Fruit fly (Drosophila melanogaster) whole organism, embryonic: ENCODE results near the gene CG43339.

ENCODE experiments used
- Atf6 ChIP-seq: fragments of 200-800 bp; sonication (Bioruptor generic); IDR thresholded peaks from 2 replicates; pipeline ENCODE4 v1.3.6; 2022; ENCODE audit warnings: missing biosample characterization, missing genetic modification characterization
- B-H1 ChIP-seq: fragments of 200-800 bp; sonication (Bioruptor generic); IDR thresholded peaks from 3 replicates; pipeline ENCODE4 v1.3.6; 2022; ENCODE audit warnings: missing biosample characterization, missing genetic modification characterization
- CG1024 ChIP-seq: fragments of 200-800 bp; sonication (Bioruptor generic); IDR thresholded peaks from 2 replicates; pipeline ENCODE4 v1.3.6; 2022; ENCODE audit warnings: missing biosample characterization, missing genetic modification characterization
- CG10321 ChIP-seq: fragments of 200-800 bp; sonication (Bioruptor generic); IDR thresholded peaks from 2 replicates; pipeline ENCODE4 v1.3.6; 2022; ENCODE audit warnings: missing biosample characterization, missing genetic modification characterization
- CG11456 ChIP-seq: fragments of 200-800 bp; sonication (Bioruptor generic); IDR thresholded peaks from 3 replicates; pipeline ENCODE4 v1.3.6; 2022; ENCODE audit warnings: missing biosample characterization, missing genetic modification characterization
- CG11696 ChIP-seq: fragments of 200-800 bp; sonication (Bioruptor generic); IDR thresholded peaks from 2 replicates; pipeline ENCODE4 v1.3.6; 2022; ENCODE audit warnings: missing biosample characterization, missing genetic modification characterization
- CG12236 ChIP-seq: fragments of 200-800 bp; sonication (Bioruptor generic); optimal IDR thresholded peaks from 2 replicates; lab custom pipeline; 2016; ENCODE audit warnings: missing biosample characterization, missing genetic modification characterization
- CG12299 ChIP-seq: fragments of 200-800 bp; sonication (Bioruptor generic); optimal IDR thresholded peaks from 2 replicates; lab custom pipeline; 2018; ENCODE audit warnings: missing biosample characterization, mild to moderate bottlenecking, missing genetic modification characterization
- CG1602 ChIP-seq: fragments of 200-800 bp; sonication (Bioruptor generic); optimal IDR thresholded peaks from 3 replicates; lab custom pipeline; 2016; ENCODE audit warnings: missing biosample characterization, missing genetic modification characterization
- CG16815 ChIP-seq: fragments of 200-800 bp; sonication (Bioruptor generic); optimal IDR thresholded peaks from 3 replicates; lab custom pipeline; 2017; ENCODE audit warnings: missing biosample characterization, mild to moderate bottlenecking, missing genetic modification characterization
- CG17359 ChIP-seq: fragments of 200-800 bp; sonication (Bioruptor generic); optimal IDR thresholded peaks from 3 replicates; lab custom pipeline; 2018; ENCODE audit warnings: missing biosample characterization, mild to moderate bottlenecking, missing genetic modification characterization, moderate library complexity
- CG17568 ChIP-seq: fragments of 200-800 bp; sonication (Bioruptor generic); optimal IDR thresholded peaks from 2 replicates; lab custom pipeline; 2018; ENCODE audit warnings: missing biosample characterization, mild to moderate bottlenecking, missing genetic modification characterization, moderate library complexity
- CG1792 ChIP-seq: fragments of 200-800 bp; sonication (Bioruptor generic); optimal IDR thresholded peaks from 2 replicates; lab custom pipeline; 2016; ENCODE audit warnings: missing biosample characterization, missing genetic modification characterization
- CG18262 ChIP-seq: fragments of 200-800 bp; optimal IDR thresholded peaks from 3 replicates; lab custom pipeline; 2019; ENCODE audit warnings: missing biosample characterization, mild to moderate bottlenecking, missing genetic modification characterization, moderate library complexity
- CG3163 ChIP-seq: fragments of 200-800 bp; sonication (Bioruptor generic); optimal IDR thresholded peaks from 3 replicates; lab custom pipeline; 2016; ENCODE audit warnings: missing biosample characterization, missing genetic modification characterization
- CG33213 ChIP-seq: fragments of 200-800 bp; sonication (Bioruptor generic); optimal IDR thresholded peaks from 3 replicates; lab custom pipeline; 2016; ENCODE audit warnings: missing biosample characterization, missing genetic modification characterization
- CG3995 ChIP-seq: fragments of 200-800 bp; sonication (Bioruptor generic); optimal IDR thresholded peaks from 3 replicates; lab custom pipeline; 2016; ENCODE audit warnings: missing biosample characterization, missing genetic modification characterization
- CG4707 ChIP-seq: fragments of 200-800 bp; sonication (Bioruptor generic); optimal IDR thresholded peaks from 2 replicates; lab custom pipeline; 2018; ENCODE audit warnings: missing biosample characterization, mild to moderate bottlenecking, missing genetic modification characterization, moderate library complexity
- CG4730 ChIP-seq: fragments of 200-800 bp; sonication (Bioruptor generic); IDR thresholded peaks from 2 replicates; pipeline ENCODE4 v1.3.6; 2022; ENCODE audit warnings: missing biosample characterization, missing genetic modification characterization
- CG4820 ChIP-seq: fragments of 200-800 bp; sonication (Bioruptor generic); optimal IDR thresholded peaks from 3 replicates; lab custom pipeline; 2016; ENCODE audit warnings: missing biosample characterization, missing genetic modification characterization
- CG7556 ChIP-seq: fragments of 200-800 bp; sonication (Bioruptor generic); optimal IDR thresholded peaks from 2 replicates; lab custom pipeline; 2017; ENCODE audit warnings: missing biosample characterization, mild to moderate bottlenecking, missing genetic modification characterization
- CG7928 ChIP-seq: fragments of 200-800 bp; sonication (Bioruptor generic); optimal IDR thresholded peaks from 2 replicates; lab custom pipeline; 2017; ENCODE audit warnings: missing biosample characterization, mild to moderate bottlenecking, missing genetic modification characterization
- CG9215 ChIP-seq: fragments of 200-800 bp; sonication (Bioruptor generic); IDR thresholded peaks from 2 replicates; pipeline ENCODE4 v1.3.6; 2022; ENCODE audit warnings: missing biosample characterization, missing genetic modification characterization
- CG9797 ChIP-seq: fragments of 200-800 bp; sonication (Bioruptor generic); optimal IDR thresholded peaks from 3 replicates; lab custom pipeline; 2018; ENCODE audit warnings: missing biosample characterization, mild to moderate bottlenecking, missing genetic modification characterization
- Camta ChIP-seq: fragments of 200-800 bp; sonication (Bioruptor generic); optimal IDR thresholded peaks from 2 replicates; lab custom pipeline; 2016; ENCODE audit warnings: missing biosample characterization, missing genetic modification characterization
- Chrac-16 ChIP-seq: fragments of 200-800 bp; sonication (Bioruptor generic); optimal IDR thresholded peaks from 3 replicates; lab custom pipeline; 2016; ENCODE audit warnings: missing biosample characterization, missing genetic modification characterization
- Dip3 ChIP-seq: fragments of 200-800 bp; sonication (Bioruptor generic); optimal IDR thresholded peaks from 3 replicates; lab custom pipeline; 2016; ENCODE audit warnings: missing biosample characterization, missing genetic modification characterization
- ERR ChIP-seq: fragments of 200-800 bp; sonication (Bioruptor generic); optimal IDR thresholded peaks from 2 replicates; lab custom pipeline; 2016; ENCODE audit warnings: missing biosample characterization, missing genetic modification characterization
- Eip74EF ChIP-seq, 2 experiments: fragments of 200-800 bp in 1 of 2; fragments of >200 bp in 1 of 2; sonication (Bioruptor generic) in 1 of 2; optimal IDR thresholded peaks; 2 replicates each; lab custom pipeline; 2017 to 2019; ENCODE audit warnings: missing biosample characterization in 2 of 2, missing genetic modification characterization in 2 of 2, mild to moderate bottlenecking in 1 of 2, moderate library complexity in 1 of 2
- Gug ChIP-seq: fragments of 200-800 bp; sonication (Bioruptor generic); IDR thresholded peaks from 4 replicates; pipeline ENCODE4 v1.3.6; 2022; ENCODE audit warnings: missing biosample characterization, missing genetic modification characterization
- HHEX ChIP-seq: fragments of 200-800 bp; sonication (Bioruptor generic); optimal IDR thresholded peaks from 3 replicates; lab custom pipeline; 2017; ENCODE audit warnings: missing biosample characterization, mild to moderate bottlenecking, missing genetic modification characterization, missing genetic modification reagents
- Med ChIP-seq: fragments of 200-800 bp; sonication (Bioruptor generic); peaks from one replicate; lab custom pipeline; 2016; ENCODE audit warnings: missing biosample characterization, missing genetic modification characterization, mild to moderate bottlenecking, inconsistent platforms, moderate library complexity
- NC2β ChIP-seq: fragments of 200-800 bp; sonication (Bioruptor generic); optimal IDR thresholded peaks from 2 replicates; lab custom pipeline; 2016; ENCODE audit warnings: missing biosample characterization, missing genetic modification characterization
- Nf-YA ChIP-seq: fragments of 200-800 bp; sonication (Bioruptor generic); IDR thresholded peaks from 2 replicates; pipeline ENCODE4 v1.3.6; 2022; ENCODE audit warnings: missing biosample characterization, missing genetic modification characterization
- Oaz ChIP-seq: fragments of 200-800 bp; sonication (Bioruptor generic); IDR thresholded peaks from 2 replicates; pipeline ENCODE4 v1.3.6; 2022; ENCODE audit warnings: missing biosample characterization, missing genetic modification characterization
- Vsx1 ChIP-seq: fragments of 200-800 bp; sonication (Bioruptor generic); optimal IDR thresholded peaks from 2 replicates; lab custom pipeline; 2017; ENCODE audit warnings: missing biosample characterization, mild to moderate bottlenecking, missing genetic modification characterization, missing genetic modification reagents
- bigmax ChIP-seq: fragments of 200-800 bp; sonication (Bioruptor generic); optimal IDR thresholded peaks from 2 replicates; lab custom pipeline; 2018; ENCODE audit warnings: missing biosample characterization, mild to moderate bottlenecking, missing genetic modification characterization
- bsh ChIP-seq, 2 experiments: fragments of 200-800 bp; sonication (Bioruptor generic); optimal IDR thresholded peaks; 2 replicates each; lab custom pipeline; 2017 to 2018; ENCODE audit warnings: mild to moderate bottlenecking in 2 of 2, missing biosample characterization in 2 of 2, missing genetic modification characterization in 2 of 2, moderate library complexity in 1 of 2
- cas ChIP-seq: fragments of 200-800 bp; sonication (Bioruptor generic); IDR thresholded peaks from 2 replicates; pipeline ENCODE4 v1.3.6; 2022; ENCODE audit warnings: missing biosample characterization, missing genetic modification characterization
- chn ChIP-seq: fragments of 200-800 bp; sonication (Bioruptor generic); optimal IDR thresholded peaks from 2 replicates; lab custom pipeline; 2016; ENCODE audit warnings: missing biosample characterization, missing genetic modification characterization
- ci ChIP-seq: fragments of 200-800 bp; sonication (Bioruptor generic); IDR thresholded peaks from 3 replicates; pipeline ENCODE4 v1.3.6; 2022; ENCODE audit warnings: missing biosample characterization, missing genetic modification characterization
- corto ChIP-seq: fragments of 200-800 bp; sonication (Bioruptor generic); optimal IDR thresholded peaks from 2 replicates; lab custom pipeline; 2016; ENCODE audit warnings: missing biosample characterization, mild to moderate bottlenecking, missing genetic modification characterization, moderate library complexity
- dimm ChIP-seq: fragments of 200-800 bp; sonication (Bioruptor generic); IDR thresholded peaks from 2 replicates; pipeline ENCODE4 v1.3.6; 2022; ENCODE audit warnings: missing biosample characterization, missing genetic modification characterization
- gsb ChIP-seq: fragments of 200-800 bp; sonication (Bioruptor generic); IDR thresholded peaks from 2 replicates; pipeline ENCODE4 v1.3.6; 2022; ENCODE audit warnings: missing biosample characterization, missing genetic modification characterization
- ham ChIP-seq: fragments of 200-800 bp; sonication (Bioruptor generic); IDR thresholded peaks from 2 replicates; pipeline ENCODE4 v1.3.6; 2022; ENCODE audit warnings: missing biosample characterization, missing genetic modification characterization
- lov ChIP-seq, 2 experiments: fragments of 200-800 bp in 1 of 2; fragments of >200 bp in 1 of 2; sonication (Bioruptor generic) in 1 of 2; IDR thresholded peaks in 1 of 2; optimal IDR thresholded peaks in 1 of 2; 2 replicates in 1 of 2; 3 replicates in 1 of 2; pipeline versions ENCODE4 v1.3.6 to Lab custom; 2017 to 2022; ENCODE audit warnings: missing biosample characterization in 1 of 2, missing genetic modification characterization in 1 of 2
- nerfin-2 ChIP-seq: fragments of 200-800 bp; sonication (Bioruptor generic); IDR thresholded peaks from 2 replicates; pipeline ENCODE4 v1.3.6; 2022; ENCODE audit warnings: missing biosample characterization, missing genetic modification characterization; ENCODE audit not compliant: partially characterized antibody
- phol ChIP-seq: fragments of 200-800 bp; sonication (Bioruptor generic); optimal IDR thresholded peaks from 3 replicates; lab custom pipeline; 2018; ENCODE audit warnings: missing biosample characterization, mild to moderate bottlenecking, missing genetic modification characterization, moderate library complexity
- ro ChIP-seq: fragments of 200-800 bp; sonication (Bioruptor generic); IDR thresholded peaks from 2 replicates; pipeline ENCODE4 v1.3.6; 2022; ENCODE audit warnings: missing biosample characterization, missing genetic modification characterization
- sisA ChIP-seq: fragments of 200-800 bp; sonication (Bioruptor generic); IDR thresholded peaks from 2 replicates; pipeline ENCODE4 v1.3.6; 2022; ENCODE audit warnings: missing biosample characterization, missing genetic modification characterization
- vnd ChIP-seq: fragments of 200-800 bp; sonication (Bioruptor generic); IDR thresholded peaks from 3 replicates; pipeline ENCODE4 v1.3.6; 2022; ENCODE audit warnings: missing biosample characterization, missing genetic modification characterization; ENCODE audit not compliant: partially characterized antibody

Gene CG43339

DNA sequence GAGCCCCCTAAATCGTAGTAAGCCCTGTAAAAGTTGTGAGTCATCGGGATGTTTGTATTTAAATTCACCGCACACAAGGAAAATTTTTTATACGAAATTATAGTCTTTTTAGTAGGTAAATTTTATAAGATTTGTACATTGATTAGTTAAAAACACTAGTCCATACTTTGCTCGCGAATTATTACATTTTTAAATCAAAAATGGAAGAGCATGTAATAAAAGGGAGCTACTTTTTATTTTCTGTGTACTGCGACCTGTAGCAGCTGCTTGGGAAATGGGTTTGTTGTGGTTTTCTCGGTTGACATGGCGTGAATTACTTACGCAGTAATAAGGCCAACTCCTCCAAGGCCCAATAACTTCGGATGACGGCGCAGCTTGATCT lies 21.6 kb upstream of the CG43339 start (continued):
- TF ChIP-seq CG17359 = peak; percentile 10
- TF ChIP-seq CG1602 (GFP tag; lab: Kevin White, UChicago) = no peak
- TF ChIP-seq CG11456 (GFP tag; lab: Robert Waterston, UW) = 0 out of 3 replicates have a peak, but pooled peaks have one; percentile 34
- no peak for TF ChIP-seq bigmax (GFP tag; lab: Kevin White, UChicago)
- no peak for TF ChIP-seq vnd
- peak; percentile 36; the same call in 1 of the 2 replicates for TF ChIP-seq sisA (GFP tag; lab: Robert Waterston, UW)
- peak; percentile 20 for TF ChIP-seq CG4820
- no peak for TF ChIP-seq ro
- TF ChIP-seq CG4707 = no peak
- peak; percentile 56 for TF ChIP-seq Atf6
- TF ChIP-seq Dip3 (GFP tag; lab: Kevin White, UChicago) = no peak
- no peak for TF ChIP-seq CG3995
- no peak for TF ChIP-seq CG1024 (GFP tag; lab: Robert Waterston, UW)
- no peak for TF ChIP-seq Nf-YA (GFP tag; lab: Robert Waterston, UW)
- TF ChIP-seq Chrac-16 (GFP tag; lab: Kevin White, UChicago) = no peak
- peak; percentile 14; the same call in 1 of the 2 replicates for TF ChIP-seq CG4730 (GFP tag; lab: Robert Waterston, UW)
- TF ChIP-seq dimm (GFP tag; lab: Robert Waterston, UW) = no peak
- TF ChIP-seq chn (GFP tag; lab: Kevin White, UChicago) = no peak
- peak; percentile 88 for TF ChIP-seq Med
- 0 out of 2 replicates have a peak, but pooled peaks have one; percentile 5 for TF ChIP-seq CG10321 (GFP tag; lab: Robert Waterston, UW)
- TF ChIP-seq Camta (GFP tag; lab: Kevin White, UChicago) = peak; percentile 13
- TF ChIP-seq CG11696 (GFP tag; lab: Robert Waterston, UW) = peak; percentile 27; the same call in 1 of the 2 replicates
- no peak for TF ChIP-seq CG12299 (tag; lab: Kevin White, UChicago)
- TF ChIP-seq corto = no peak
- TF ChIP-seq Eip74EF (GFP tag; optimal IDR thresholded peaks at IDR 0.05; lab: Kevin White, UChicago) = no peak
- TF ChIP-seq CG9797 (GFP tag; lab: Kevin White, UChicago) = no peak
- peak; percentile 24 for TF ChIP-seq NC2β
- no peak for TF ChIP-seq CG9215 (GFP tag; lab: Robert Waterston, UW)
- TF ChIP-seq CG7556 (GFP tag; lab: Kevin White, UChicago) = peak; percentile 24
- TF ChIP-seq bsh (GFP tag; optimal IDR thresholded peaks at IDR 0.05; lab: Kevin White, UChicago) = peak in 1 of 2 experiments; percentile 68
- TF ChIP-seq CG3163 (GFP tag; lab: Kevin White, UChicago) = no peak
- 0 out of 3 replicates have a peak, but pooled peaks have one; percentile 22 for TF ChIP-seq B-H1 (GFP tag; lab: Robert Waterston, UW)
- TF ChIP-seq Oaz (GFP tag; lab: Robert Waterston, UW) = peak; percentile 49; the same call in 1 of the 2 replicates
- no peak for TF ChIP-seq CG1792 (GFP tag; lab: Kevin White, UChicago)
- 0 out of 3 replicates have a peak, but pooled peaks have one; percentile 39 for TF ChIP-seq ci (GFP tag; lab: Robert Waterston, UW)
- no peak for TF ChIP-seq ERR (GFP tag; lab: Kevin White, UChicago)
- TF ChIP-seq Vsx1 = no peak
- TF ChIP-seq gsb (GFP tag; lab: Robert Waterston, UW) = no peak
- TF ChIP-seq nerfin-2 (GFP tag; lab: Robert Waterston, UW) = no peak
- no peak for TF ChIP-seq CG12236 (GFP tag; lab: Kevin White, UChicago)
- no peak for TF ChIP-seq HHEX (GFP tag; lab: Kevin White, UChicago)
- TF ChIP-seq phol (tag; lab: Kevin White, UChicago) = peak; percentile 19
- TF ChIP-seq CG33213 (GFP tag; lab: Kevin White, UChicago) = no peak
- no peak for TF ChIP-seq lov (optimal IDR thresholded peaks at IDR 0.05; lab: Kevin White, UChicago)
- no peak for TF ChIP-seq lov (GFP tag; IDR thresholded peaks at IDR 0.05; lab: Robert Waterston, UW)
- no peak for TF ChIP-seq ham (GFP tag; lab: Robert Waterston, UW)
- no peak for TF ChIP-seq CG7928 (GFP tag; lab: Kevin White, UChicago)
- TF ChIP-seq cas (GFP tag; lab: Robert Waterston, UW) = no peak
- no peak for TF ChIP-seq CG18262 (tag; lab: Kevin White, UChicago)
- TF ChIP-seq CG17568 = no peak
- TF ChIP-seq Gug (GFP tag; lab: Robert Waterston, UW) = no peak
- no peak for TF ChIP-seq CG16815 (GFP tag; lab: Kevin White, UChicago)
